Fruit fly (Drosophila melanogaster): ENCODE measurements around the gene Sf3b5.

Sf3b5 gene

DNA sequence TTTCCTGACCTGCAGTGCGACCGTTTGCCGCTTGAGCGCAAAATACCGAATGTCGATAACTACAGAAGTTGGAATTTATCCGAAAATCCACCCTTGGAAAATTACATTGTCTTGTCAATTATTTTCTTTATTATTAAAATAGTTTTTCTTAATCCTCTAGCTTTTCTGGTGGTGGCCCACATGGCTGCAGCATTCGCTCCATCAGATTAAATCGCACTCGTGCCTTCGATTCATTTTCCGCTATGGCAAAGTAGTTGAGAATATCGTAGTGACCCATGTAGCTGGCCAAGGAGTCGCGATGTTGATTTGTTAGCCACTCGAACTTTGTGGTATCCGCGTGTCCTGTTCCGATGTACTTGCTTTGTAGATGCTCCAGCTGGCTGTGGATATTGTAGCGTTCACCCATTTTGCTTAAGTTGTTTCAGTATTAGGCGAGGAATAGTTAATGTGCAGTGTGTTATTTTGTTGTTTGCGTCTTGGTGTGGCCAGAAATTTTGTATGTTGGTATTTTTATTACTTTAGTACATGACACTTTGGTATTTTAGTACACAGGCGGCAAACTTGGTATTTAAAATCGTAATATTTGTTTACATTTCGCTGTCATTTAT, at the start of gene Sf3b5, which contains the start of the genes Kcmf1 and CG11986 (continued):
- TF ChIP-seq inv (GFP tag; IDR thresholded peaks at IDR 0.05; ENCODE audit: partially characterized antibody): no peak
- no peak for TF ChIP-seq CG1603 (tag; optimal IDR thresholded peaks at IDR 0.05)
- peak; percentile 72 for TF ChIP-seq gfzf (GFP tag; optimal IDR thresholded peaks at IDR 0.05)
- TF ChIP-seq ftz-f1 (GFP tag; optimal IDR thresholded peaks at IDR 0.05): no peak
- peak; percentile 8; the same call in 1 of the 2 replicates for TF ChIP-seq Bgb (GFP tag; IDR thresholded peaks at IDR 0.05; ENCODE audit: partially characterized antibody)
- TF ChIP-seq CG4282 (GFP tag; optimal IDR thresholded peaks at IDR 0.05): no peak
- TF ChIP-seq CG10462 (GFP tag; optimal IDR thresholded peaks at IDR 0.05): no peak
- TF ChIP-seq CG11696 (GFP tag; IDR thresholded peaks at IDR 0.05): no peak
- TF ChIP-seq stwl (tag; optimal IDR thresholded peaks at IDR 0.05): peak; percentile 5
- TF ChIP-seq Aef1 (GFP tag; IDR thresholded peaks at IDR 0.05): no peak
- TF ChIP-seq Dp (GFP tag; optimal IDR thresholded peaks at IDR 0.05): peak; percentile 10
- no peak for TF ChIP-seq Hey (tag; optimal IDR thresholded peaks at IDR 0.05)
- TF ChIP-seq toy (GFP tag; IDR thresholded peaks at IDR 0.05): no peak
- no peak for TF ChIP-seq Fer1 (GFP tag; optimal IDR thresholded peaks at IDR 0.05)
- no peak for TF ChIP-seq Abd-B (GFP tag; optimal IDR thresholded peaks at IDR 0.05)
- peak; percentile 1 for TF ChIP-seq Ets65A (GFP tag)
- peak; percentile 13 for TF ChIP-seq CG12659 (GFP tag; optimal IDR thresholded peaks at IDR 0.05)
- TF ChIP-seq BEAF-32 (GFP tag; optimal IDR thresholded peaks at IDR 0.05): peak; percentile 32
- no peak for TF ChIP-seq CG6683 (GFP tag; optimal IDR thresholded peaks at IDR 0.05)
- no peak for TF ChIP-seq zen (tag; optimal IDR thresholded peaks at IDR 0.05)
- no peak for TF ChIP-seq CG7928 (GFP tag; optimal IDR thresholded peaks at IDR 0.05)
- TF ChIP-seq CG11560 (tag; IDR thresholded peaks at IDR 0.05): no peak
- TF ChIP-seq CG8924 (tag; optimal IDR thresholded peaks at IDR 0.05): peak; percentile 20
- TF ChIP-seq CG12391 (tag; optimal IDR thresholded peaks at IDR 0.05): no peak
- no peak for TF ChIP-seq chn (GFP tag; optimal IDR thresholded peaks at IDR 0.05)
- TF ChIP-seq HLH3B (GFP tag; IDR thresholded peaks at IDR 0.05): no peak
- TF ChIP-seq CG2202 (tag; optimal IDR thresholded peaks at IDR 0.05): no peak
- TF ChIP-seq nmo (GFP tag; optimal IDR thresholded peaks at IDR 0.05): peak; percentile 17
- no peak for TF ChIP-seq CG16863 (GFP tag; optimal IDR thresholded peaks at IDR 0.05)

DNA sequence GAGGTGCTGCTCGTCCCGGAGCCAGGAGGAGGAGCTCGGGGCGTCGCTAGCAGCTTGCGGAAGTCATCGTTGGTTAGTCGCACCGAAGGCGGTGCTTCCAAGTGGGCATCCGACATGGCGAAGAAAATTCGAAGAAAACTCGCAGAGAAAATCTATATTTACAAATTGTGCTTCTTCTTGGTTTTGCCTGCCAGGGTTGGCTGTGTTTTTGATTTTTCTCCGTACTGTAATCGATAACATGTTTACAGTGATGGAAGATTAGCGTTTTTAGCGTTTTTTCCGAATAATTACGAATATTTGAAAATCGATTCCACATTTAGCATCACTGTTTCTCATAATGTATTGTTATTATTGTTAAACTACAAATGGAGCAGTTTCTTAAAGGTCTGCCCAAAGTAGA, 49.7 kb upstream of the Sf3b5 start, which contains the start of the genes beag and Ada:
TSS of gene beag (minus strand) at position 205 of the 400 bp plus-strand sequence.
TSS of gene Ada (plus strand) at position 310 of the 400 bp plus-strand sequence.
- TF ChIP-seq Taf1 (GFP tag; IDR thresholded peaks at IDR 0.05) (no peak), Ssrp (tag; optimal IDR thresholded peaks at IDR 0.05) (peak; percentile 16), chm (GFP tag; IDR thresholded peaks at IDR 0.05) (no peak; the same call in 1 of the 2 replicates), HLH4C (GFP tag; IDR thresholded peaks at IDR 0.05; ENCODE audit: partially characterized antibody) (peak; percentile 52; the same call in 1 of the 3 replicates), dm (GFP tag; optimal IDR thresholded peaks at IDR 0.05) (peak; percentile 54), fd96Cb (tag; optimal IDR thresholded peaks at IDR 0.05) (no peak), CG13775 (GFP tag; optimal IDR thresholded peaks at IDR 0.05) (peak; percentile 17), Sry-β (GFP tag; optimal IDR thresholded peaks at IDR 0.05) (peak; percentile 99), tap (tag; optimal IDR thresholded peaks at IDR 0.05) (no peak), gsb-n (tag; optimal IDR thresholded peaks at IDR 0.05) (no peak), CG9609 (GFP tag; optimal IDR thresholded peaks at IDR 0.05) (peak; percentile 56), CG17829 (tag; optimal IDR thresholded peaks at IDR 0.05) (peak; percentile 58), nau (GFP tag; optimal IDR thresholded peaks at IDR 0.05) (no peak), CG7786 (GFP tag; optimal IDR thresholded peaks at IDR 0.05) (peak; percentile 25), CG7372 (GFP tag; IDR thresholded peaks at IDR 0.05) (0 out of 2 replicates have a peak, but pooled peaks have one; percentile 26), Atf3 (GFP tag; optimal IDR thresholded peaks at IDR 0.05) (no peak), HLHmδ (GFP tag; optimal IDR thresholded peaks at IDR 0.05) (no peak), CG9817 (tag; optimal IDR thresholded peaks at IDR 0.05) (peak; percentile 32), CG14050 (GFP tag; IDR thresholded peaks at IDR 0.05) (no peak), kah (GFP tag; optimal IDR thresholded peaks at IDR 0.05) (no peak), tna (GFP tag; IDR thresholded peaks at IDR 0.05; ENCODE audit: partially characterized antibody) (no peak), CG2120 (GFP tag; optimal IDR thresholded peaks at IDR 0.05) (peak; percentile 81)

Data from whole organism, embryonic.